Worm (Caenorhabditis elegans) whole organism, young adult: ENCODE data around the gene T12A7.9.

ENCODE experiments used
- B0336.3 ChIP-seq: fragments of 200-800 bp; sonication (Bioruptor generic); IDR thresholded peaks from 2 replicates; pipeline ENCODE4 v1.3.6; 2022; ENCODE audit warnings: missing genetic modification characterization, missing compliant biosample characterization
- C17E4.6 ChIP-seq: fragments of 200-800 bp; sonication (Bioruptor generic); IDR thresholded peaks from 2 replicates; pipeline ENCODE4 v1.3.6; 2022; ENCODE audit warnings: missing genetic modification reagents, missing genetic modification characterization, missing compliant biosample characterization
- F10E7.11 ChIP-seq: sonication (generic microtip); optimal IDR thresholded peaks from 2 replicates; lab custom pipeline; 2017; ENCODE audit warnings: mild to moderate bottlenecking, missing genetic modification characterization, moderate library complexity, missing compliant biosample characterization
- F39B2.1 ChIP-seq: fragments of 200-800 bp; sonication (Bioruptor generic); IDR thresholded peaks from 2 replicates; pipeline ENCODE4 v1.3.6; 2022; ENCODE audit warnings: missing genetic modification reagents, missing genetic modification characterization, missing compliant biosample characterization
- F52B5.7 ChIP-seq: sonication (generic microtip); optimal IDR thresholded peaks from 2 replicates; lab custom pipeline; 2016; ENCODE audit warnings: mild to moderate bottlenecking, missing genetic modification characterization, missing compliant biosample characterization
- K12H6.12 ChIP-seq: fragments of 200-800 bp; sonication (Bioruptor generic); optimal IDR thresholded peaks from 2 replicates; lab custom pipeline; 2018; ENCODE audit warnings: mild to moderate bottlenecking, missing genetic modification characterization, missing compliant biosample characterization
- Y53F4B.3 ChIP-seq: fragments of 200-800 bp; sonication (Bioruptor generic); IDR thresholded peaks from 2 replicates; pipeline ENCODE4 v1.3.6; 2022; ENCODE audit warnings: missing genetic modification reagents, missing genetic modification characterization, missing compliant biosample characterization
- Y53G8AR.9 ChIP-seq: fragments of 200-800 bp; sonication (Bioruptor generic); conservative IDR thresholded peaks from 2 replicates; pipeline ENCODE4 v1.3.6; 2022; ENCODE audit warnings: missing genetic modification reagents, missing genetic modification characterization, missing compliant biosample characterization
- Y67H2A.10 ChIP-seq: fragments of 200-800 bp; sonication (Bioruptor generic); conservative IDR thresholded peaks from 2 replicates; pipeline ENCODE4 v1.3.6; 2022; ENCODE audit warnings: missing genetic modification reagents, missing genetic modification characterization, missing compliant biosample characterization
- aptf-3 ChIP-seq: fragments of 200-800 bp; sonication (Bioruptor generic); IDR thresholded peaks from 2 replicates; pipeline ENCODE4 v1.3.6; 2022; ENCODE audit warnings: missing genetic modification characterization, missing compliant biosample characterization
- attf-5 ChIP-seq: fragments of 200-800 bp; sonication (Bioruptor generic); optimal IDR thresholded peaks from 2 replicates; lab custom pipeline; 2018; ENCODE audit warnings: mild to moderate bottlenecking, missing genetic modification characterization, missing compliant biosample characterization
- cebp-2 ChIP-seq: fragments of 200-800 bp; sonication (Bioruptor generic); IDR thresholded peaks from 2 replicates; pipeline ENCODE4 v1.3.6; 2022; ENCODE audit warnings: missing genetic modification characterization, missing compliant biosample characterization
- ceh-27 ChIP-seq: fragments of 200-800 bp; sonication (Bioruptor generic); optimal IDR thresholded peaks from 2 replicates; lab custom pipeline; 2018; ENCODE audit warnings: mild to moderate bottlenecking, missing genetic modification characterization, moderate library complexity, missing compliant biosample characterization
- ceh-79 ChIP-seq: sonication (generic microtip); optimal IDR thresholded peaks from 2 replicates; lab custom pipeline; 2017; ENCODE audit warnings: mild to moderate bottlenecking, missing genetic modification characterization, missing compliant biosample characterization
- chd-7 ChIP-seq: sonication (generic microtip); optimal IDR thresholded peaks from 2 replicates; lab custom pipeline; 2016; ENCODE audit warnings: mild to moderate bottlenecking, missing genetic modification characterization, moderate library complexity, missing compliant biosample characterization
- dox-1 ChIP-seq: fragments of 200-800 bp; sonication (Bioruptor generic); IDR thresholded peaks from 2 replicates; pipeline ENCODE4 v1.3.6; 2022; ENCODE audit warnings: missing genetic modification reagents, missing genetic modification characterization, missing compliant biosample characterization
- efl-1 ChIP-seq: fragments of 150-350 bp; optimal IDR thresholded peaks from 2 replicates; lab custom pipeline; 2014; ENCODE audit warnings: missing biosample characterization, missing genetic modification reagents, missing genetic modification characterization
- ekl-4 ChIP-seq: fragments of 200-800 bp; sonication (Bioruptor generic); IDR thresholded peaks from 2 replicates; pipeline ENCODE4 v1.3.6; 2022; ENCODE audit warnings: missing genetic modification reagents, missing genetic modification characterization, missing compliant biosample characterization
- him-1 ChIP-seq: sonication (generic microtip); optimal IDR thresholded peaks from 2 replicates; lab custom pipeline; 2016; ENCODE audit warnings: missing genotype, missing genetic modification reagents, missing genetic modification characterization, missing compliant biosample characterization
- lag-1 ChIP-seq: fragments of 200-800 bp; sonication (Bioruptor generic); IDR thresholded peaks from 2 replicates; pipeline ENCODE4 v1.3.6; 2022; ENCODE audit warnings: missing genetic modification reagents, missing genetic modification characterization, missing compliant biosample characterization
- lin-35 ChIP-seq, 3 experiments: fragments of 150-350 bp in 2 of 3; sonication (generic microtip) in 1 of 3; optimal IDR thresholded peaks; 2 replicates each; lab custom pipeline; 2014 to 2018; ENCODE audit warnings: missing biosample characterization in 3 of 3, missing genetic modification characterization in 3 of 3, missing genetic modification reagents in 3 of 3
- lin-40 ChIP-seq: sonication (generic microtip); optimal IDR thresholded peaks from 2 replicates; lab custom pipeline; 2016; ENCODE audit warnings: missing genetic modification characterization, mild to moderate bottlenecking, missing compliant biosample characterization, missing genotype, missing genetic modification reagents
- lir-1 ChIP-seq: fragments of 200-800 bp; sonication (Bioruptor generic); conservative IDR thresholded peaks from 2 replicates; pipeline ENCODE4 v1.3.6; 2022; ENCODE audit warnings: missing genetic modification reagents, missing genetic modification characterization, missing compliant biosample characterization
- madf-10 ChIP-seq: sonication (generic microtip); optimal IDR thresholded peaks from 2 replicates; lab custom pipeline; 2016; ENCODE audit warnings: mild to moderate bottlenecking, missing genetic modification characterization, missing compliant biosample characterization
- nhr-179 ChIP-seq: sonication (generic microtip); optimal IDR thresholded peaks from 2 replicates; lab custom pipeline; 2016; ENCODE audit warnings: mild to moderate bottlenecking, missing genetic modification characterization, missing compliant biosample characterization
- nhr-27 ChIP-seq: fragments of 200-800 bp; sonication (Bioruptor generic); optimal IDR thresholded peaks from 2 replicates; lab custom pipeline; 2018; ENCODE audit warnings: mild to moderate bottlenecking, missing genetic modification characterization, moderate library complexity, missing compliant biosample characterization
- pha-4 ChIP-seq: fragments of 150-350 bp; sonication (generic microtip); optimal IDR thresholded peaks from 2 replicates; lab custom pipeline; 2014; ENCODE audit warnings: missing biosample characterization, missing genetic modification reagents, missing genetic modification characterization
- snpc-4 ChIP-seq, 5 experiments: fragments of 150-350 bp in 1 of 5; sonication (generic microtip) in 4 of 5; optimal IDR thresholded peaks; 2 replicates each; lab custom pipeline; 2014 to 2018; ENCODE audit warnings: missing genetic modification characterization in 5 of 5, missing biosample characterization in 3 of 5, antibody characterized with exemption in 2 of 5, mild to moderate bottlenecking in 2 of 5, missing compliant biosample characterization in 2 of 5, missing genotype in 2 of 5, moderate library complexity in 2 of 5, missing genetic modification reagents in 1 of 5
- somi-1 ChIP-seq: fragments of 200-800 bp; sonication (Bioruptor generic); optimal IDR thresholded peaks from 2 replicates; lab custom pipeline; 2018; ENCODE audit warnings: mild to moderate bottlenecking, missing genetic modification characterization, missing compliant biosample characterization
- tbp1 ChIP-seq: fragments of 200-800 bp; sonication (Bioruptor generic); optimal IDR thresholded peaks from 2 replicates; lab custom pipeline; 2018; ENCODE audit warnings: mild to moderate bottlenecking, missing genetic modification characterization, missing compliant biosample characterization
- zim-3 ChIP-seq: sonication (generic microtip); optimal IDR thresholded peaks from 2 replicates; lab custom pipeline; 2017; ENCODE audit warnings: mild to moderate bottlenecking, missing genetic modification characterization, moderate library complexity, missing compliant biosample characterization

T12A7.9 gene

DNA sequence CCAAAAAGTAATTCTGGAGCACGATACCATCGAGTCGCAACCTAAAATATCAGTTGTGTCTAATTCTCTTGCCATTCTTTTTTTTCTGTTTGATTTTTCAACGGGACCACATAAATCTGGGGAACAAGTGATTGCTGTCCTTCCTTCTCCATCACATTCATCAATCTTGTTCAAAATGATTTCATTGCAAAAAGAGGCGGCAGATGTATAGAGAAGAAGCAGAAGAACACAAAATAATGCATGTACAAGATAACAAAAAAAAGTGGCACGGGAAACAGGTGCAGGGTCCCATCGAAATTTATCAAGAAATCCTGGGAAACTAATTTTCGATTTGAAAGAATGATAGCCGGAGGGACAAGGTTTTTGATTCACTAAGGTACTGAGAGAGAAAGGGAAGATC, 43.4 kb upstream of the T12A7.9 start (continued):
- TF ChIP-seq efl-1 = no peak

DNA sequence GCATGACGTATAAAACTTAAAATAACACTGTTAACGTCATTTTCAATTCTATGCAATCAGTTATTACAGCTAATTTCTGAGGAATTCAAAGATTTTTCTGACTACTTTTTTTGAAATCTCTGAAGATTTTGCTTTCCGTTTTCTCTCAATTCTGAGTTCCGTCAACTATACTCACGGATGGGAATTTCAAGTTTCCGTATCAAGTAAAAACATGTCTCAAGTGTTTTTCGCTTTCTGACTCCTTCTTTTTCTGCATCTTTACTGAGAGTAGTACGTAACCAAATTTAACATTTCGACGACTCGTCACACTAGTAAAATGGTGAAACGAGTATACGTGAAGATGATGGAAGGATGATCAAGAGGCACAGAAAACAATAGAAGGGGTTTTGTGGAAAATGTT, 41.0 kb upstream of the T12A7.9 start:
- TF ChIP-seq zim-3 (tag; lab: Kevin White, UChicago) (no peak), C17E4.6 (GFP tag; lab: Robert Waterston, UW) (no peak), dox-1 (no peak), F52B5.7 (tag; lab: Kevin White, UChicago) (no peak), ceh-27 (GFP tag; lab: Kevin White, UChicago) (no peak), snpc-4 (GFP tag; optimal IDR thresholded peaks at IDR 0.05; lab: Kevin White, UChicago) (no peak), snpc-4 (tag; optimal IDR thresholded peaks at IDR 0.05; lab: Kevin White, UChicago) (no peak), ekl-4 (no peak)

DNA sequence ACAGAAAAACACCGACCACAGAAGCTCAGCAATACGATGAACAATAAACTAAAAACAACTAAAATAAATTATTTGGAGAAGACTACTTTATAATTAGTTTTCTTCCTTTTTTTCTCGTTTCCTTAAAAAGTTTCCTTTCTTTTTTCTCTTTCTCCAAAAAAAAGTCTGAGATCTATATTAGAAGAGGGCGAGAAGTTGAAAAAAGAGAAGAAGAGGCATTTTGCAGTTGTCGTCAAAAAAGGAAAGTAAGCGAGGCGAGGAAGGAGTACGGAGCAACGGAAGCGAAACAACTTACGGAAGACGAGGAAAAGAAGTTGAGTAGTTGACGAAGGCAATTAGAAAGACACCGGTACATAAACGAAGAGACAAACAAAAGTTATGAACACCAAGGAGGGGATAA, 40.2 kb upstream of the T12A7.9 start:
- TF ChIP-seq Y53G8AR.9 (GFP tag; lab: Robert Waterston, UW) (no peak), tbp1 (no peak), pha-4 (tag; lab: Kevin White, UChicago) (no peak), F39B2.1 (GFP tag; lab: Robert Waterston, UW) (no peak), nhr-27 (no peak), Y53F4B.3 (no peak)

DNA sequence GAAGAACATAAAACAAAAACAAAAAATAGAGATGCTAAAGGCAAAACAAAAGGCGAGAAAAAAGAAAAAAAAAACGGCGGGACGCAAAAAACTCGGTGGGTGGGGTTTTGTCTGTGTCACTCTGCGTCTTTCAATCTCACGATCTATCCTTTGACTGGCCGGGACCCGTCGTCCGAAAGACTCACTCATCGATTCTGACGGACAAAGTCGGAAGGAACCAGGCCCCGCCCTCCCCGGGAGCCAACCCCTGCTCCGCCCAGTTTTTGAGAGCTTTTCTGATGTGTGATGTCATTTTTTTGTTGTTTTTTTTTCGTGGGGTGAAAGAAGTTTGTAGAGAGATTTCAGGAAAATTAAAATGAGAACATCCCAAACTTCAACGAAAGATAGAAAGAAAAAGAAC, 37.4 kb upstream of the T12A7.9 start:
- TF ChIP-seq K12H6.12 (tag; lab: Kevin White, UChicago) (peak; percentile 27), B0336.3 (GFP tag; lab: Robert Waterston, UW) (no peak)

DNA sequence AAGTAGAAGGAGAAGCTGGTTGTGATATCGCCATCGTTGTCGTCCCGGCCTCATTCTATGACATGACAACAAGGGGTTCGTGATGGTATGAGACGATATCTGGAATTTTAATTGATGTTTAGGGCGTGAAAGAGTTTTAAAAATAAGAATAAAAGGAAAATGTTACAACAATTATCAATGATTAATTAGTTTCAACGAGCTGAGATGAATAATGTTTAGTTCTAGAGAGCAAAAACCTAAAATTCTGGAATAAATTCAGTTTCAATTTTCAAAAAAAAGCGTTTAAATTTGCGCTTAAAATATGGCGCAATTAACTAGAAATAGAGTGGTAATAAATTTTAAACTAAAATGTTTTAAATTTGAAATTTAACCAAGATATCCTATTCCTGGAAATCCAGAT, 36.7 kb upstream of the T12A7.9 start, which contains the start of gene H01G02.3:
TSS of gene H01G02.3 (minus strand) at position 101 of the 400 bp plus-strand sequence.
- no peak for TF ChIP-seq C17E4.6 (GFP tag; lab: Robert Waterston, UW)
- no peak for TF ChIP-seq lin-40
- no peak for TF ChIP-seq nhr-179 (tag; lab: Kevin White, UChicago)
- TF ChIP-seq chd-7 (tag; lab: Kevin White, UChicago) = no peak
- no peak for TF ChIP-seq cebp-2 (GFP tag; lab: Robert Waterston, UW)
- no peak for TF ChIP-seq Y67H2A.10 (GFP tag; lab: Robert Waterston, UW)
- TF ChIP-seq lir-1 (GFP tag; lab: Robert Waterston, UW) = no peak
- TF ChIP-seq ceh-79 (tag; lab: Kevin White, UChicago) = no peak
- no peak for TF ChIP-seq somi-1 (GFP tag; lab: Kevin White, UChicago)
- no peak for TF ChIP-seq attf-5 (GFP tag; lab: Kevin White, UChicago)
- no peak for TF ChIP-seq aptf-3 (GFP tag; lab: Robert Waterston, UW)
- no peak for TF ChIP-seq F10E7.11 (tag; lab: Kevin White, UChicago)
- no peak for TF ChIP-seq him-1 (tag; lab: Kevin White, UChicago)
- no peak for TF ChIP-seq lin-35 (GFP tag; optimal IDR thresholded peaks at IDR 0.05; lab: Kevin White, UChicago)
- TF ChIP-seq madf-10 (tag; lab: Kevin White, UChicago) = no peak
- no peak for TF ChIP-seq lag-1 (GFP tag; lab: Robert Waterston, UW)
